Fruit fly (Drosophila melanogaster): ENCODE data around the gene Thor.
A peak's percentile ranks its signal among the peaks of the same experiment; 100 is the strongest.

Gene Thor

dm6 chr2L:3478034-3478880 is at the start of gene Thor:
Gene Thor (plus strand): TSS chr2L:3478434.
- peak; percentile 61 for TF ChIP-seq noc (tag; optimal IDR thresholded peaks at IDR 0.05)

DNA sequence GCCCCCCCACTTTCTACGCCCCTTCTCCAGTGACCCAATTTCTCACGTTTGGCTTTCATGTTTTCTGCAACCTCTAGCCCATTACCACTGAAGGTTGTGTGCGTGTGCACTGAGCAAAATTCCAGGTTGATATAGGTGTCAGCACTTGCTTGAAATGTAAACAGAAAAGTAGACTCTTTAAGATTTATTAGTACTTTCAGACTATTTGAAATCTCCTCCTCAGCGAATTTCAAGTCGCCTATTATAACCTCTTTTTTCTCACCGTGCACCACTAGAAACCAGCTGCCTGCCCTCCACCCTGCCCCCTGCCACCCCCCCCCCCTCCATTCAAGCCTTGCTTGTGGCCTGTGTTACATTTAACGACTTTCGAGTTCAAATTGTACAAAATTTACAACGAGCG is 43.1 kb upstream of the Thor start:
- TF ChIP-seq noc (tag; optimal IDR thresholded peaks at IDR 0.05) = no peak

DNA sequence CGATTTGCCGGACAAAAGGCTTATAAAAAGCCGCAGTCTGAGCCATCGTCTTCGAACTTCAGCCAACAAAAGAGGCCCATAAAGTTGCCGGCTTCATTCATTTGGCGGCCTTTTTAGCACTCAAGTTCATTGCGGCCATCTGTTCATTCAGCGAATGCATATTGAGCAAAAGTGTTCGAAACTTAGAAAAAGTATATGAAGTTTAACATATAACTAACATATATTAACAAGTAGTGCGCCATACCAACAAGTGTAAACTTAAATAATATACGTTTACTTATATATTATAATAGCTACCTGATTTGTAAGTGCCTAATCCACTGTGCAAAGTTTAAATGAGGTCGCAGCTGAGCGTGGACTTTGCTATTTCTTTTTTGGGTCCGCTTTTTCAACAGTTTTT is 41.9 kb upstream of the Thor start:
- TF ChIP-seq noc (tag; optimal IDR thresholded peaks at IDR 0.05) = no peak

DNA sequence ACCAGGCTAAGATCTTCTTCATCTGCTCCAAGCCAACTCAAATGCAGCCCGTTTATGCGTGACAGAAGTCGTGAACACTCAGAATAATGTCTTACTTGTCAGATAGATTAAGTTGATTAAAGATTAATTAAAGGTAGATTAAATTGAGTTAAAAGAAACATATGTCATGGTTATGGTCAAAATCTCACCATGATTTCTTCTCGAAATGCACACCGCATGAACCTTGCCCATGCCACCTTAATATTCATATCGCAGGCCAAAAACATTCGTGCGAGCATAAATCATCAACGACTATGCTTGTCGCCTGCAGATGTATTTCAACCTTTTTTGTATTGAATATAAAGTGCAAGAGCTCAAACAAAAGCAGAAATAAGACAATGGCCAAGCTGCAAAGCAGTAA is 41.2 kb upstream of the Thor start:
- TF ChIP-seq noc (tag; optimal IDR thresholded peaks at IDR 0.05) = no peak

dm6 chr2L:3438078-3438477 is 40.2 kb upstream of the Thor start:
- no peak for TF ChIP-seq noc (tag; optimal IDR thresholded peaks at IDR 0.05)

DNA sequence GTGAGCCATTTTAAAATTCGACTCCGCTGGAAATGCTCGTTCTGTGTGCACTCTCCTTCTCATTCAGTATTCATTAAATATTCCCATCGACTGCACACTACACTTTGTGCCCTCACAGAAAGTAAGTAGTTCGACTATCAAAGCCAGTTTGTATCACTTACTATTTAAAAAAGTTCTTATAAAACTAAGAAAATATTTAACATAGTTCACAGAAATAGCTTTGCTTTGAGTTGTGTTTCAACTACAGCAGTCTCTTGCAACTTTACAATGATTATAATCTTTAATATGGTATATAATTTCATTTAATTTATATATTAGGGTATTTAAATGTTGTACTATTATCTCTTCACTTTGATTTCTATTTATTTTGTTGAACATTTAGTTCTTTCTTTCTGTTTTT is 38.7 kb upstream of the Thor start:
- TF ChIP-seq noc (tag; optimal IDR thresholded peaks at IDR 0.05) = no peak

DNA sequence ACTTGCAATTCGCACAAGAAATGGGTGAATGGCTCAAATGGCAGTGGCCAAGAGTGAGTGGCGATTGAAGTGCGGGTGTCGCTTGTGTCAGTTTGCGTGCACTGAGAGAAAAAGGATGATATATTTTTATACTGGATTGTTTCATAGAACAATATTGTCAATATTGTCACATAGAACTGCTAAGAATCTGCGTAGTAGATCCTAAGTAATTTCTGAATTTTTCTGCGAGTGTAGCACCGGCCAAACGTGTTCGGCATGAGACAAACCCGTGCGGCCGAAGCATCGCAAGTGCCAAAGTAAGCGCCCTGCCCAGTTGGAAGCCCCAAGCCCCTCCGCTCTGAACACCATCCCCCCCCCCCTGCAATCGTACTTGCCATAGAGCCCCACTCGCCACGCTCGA is 37.9 kb upstream of the Thor start:
- TF ChIP-seq noc (tag; optimal IDR thresholded peaks at IDR 0.05) = no peak

dm6 chr2L:3441158-3441557 is 37.1 kb upstream of the Thor start:
- TF ChIP-seq noc (tag; optimal IDR thresholded peaks at IDR 0.05) = no peak

dm6 chr2L:3441673-3442072 is 36.6 kb upstream of the Thor start:
- no peak for TF ChIP-seq noc (tag; optimal IDR thresholded peaks at IDR 0.05)

dm6 chr2L:3444789-3445188 is 33.4 kb upstream of the Thor start:
- TF ChIP-seq noc (tag; optimal IDR thresholded peaks at IDR 0.05) = no peak

DNA sequence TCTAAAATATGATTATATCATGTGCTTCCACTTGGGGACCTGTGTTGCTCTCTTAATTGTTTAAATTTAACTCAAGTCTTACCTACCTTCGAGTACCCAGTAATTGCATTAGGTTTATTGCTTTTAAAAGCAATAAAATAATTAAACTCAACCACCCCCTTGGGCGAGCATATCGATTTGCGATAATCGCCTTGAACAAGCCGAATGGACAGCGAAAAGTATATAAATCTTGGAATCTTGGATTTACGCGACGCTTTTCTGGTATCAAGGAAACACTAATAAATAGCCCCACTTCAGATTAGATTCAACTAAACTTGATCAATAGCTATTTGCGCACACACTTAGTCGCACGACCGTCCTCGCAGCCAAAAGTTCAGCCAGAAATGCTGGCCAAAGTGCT is 32.6 kb upstream of the Thor start, which contains the start of gene CG2772:
TSS of gene CG2772 (plus strand) at position 338 of the 400 bp plus-strand sequence.
- TF ChIP-seq noc (tag; optimal IDR thresholded peaks at IDR 0.05) = peak; percentile 53

DNA sequence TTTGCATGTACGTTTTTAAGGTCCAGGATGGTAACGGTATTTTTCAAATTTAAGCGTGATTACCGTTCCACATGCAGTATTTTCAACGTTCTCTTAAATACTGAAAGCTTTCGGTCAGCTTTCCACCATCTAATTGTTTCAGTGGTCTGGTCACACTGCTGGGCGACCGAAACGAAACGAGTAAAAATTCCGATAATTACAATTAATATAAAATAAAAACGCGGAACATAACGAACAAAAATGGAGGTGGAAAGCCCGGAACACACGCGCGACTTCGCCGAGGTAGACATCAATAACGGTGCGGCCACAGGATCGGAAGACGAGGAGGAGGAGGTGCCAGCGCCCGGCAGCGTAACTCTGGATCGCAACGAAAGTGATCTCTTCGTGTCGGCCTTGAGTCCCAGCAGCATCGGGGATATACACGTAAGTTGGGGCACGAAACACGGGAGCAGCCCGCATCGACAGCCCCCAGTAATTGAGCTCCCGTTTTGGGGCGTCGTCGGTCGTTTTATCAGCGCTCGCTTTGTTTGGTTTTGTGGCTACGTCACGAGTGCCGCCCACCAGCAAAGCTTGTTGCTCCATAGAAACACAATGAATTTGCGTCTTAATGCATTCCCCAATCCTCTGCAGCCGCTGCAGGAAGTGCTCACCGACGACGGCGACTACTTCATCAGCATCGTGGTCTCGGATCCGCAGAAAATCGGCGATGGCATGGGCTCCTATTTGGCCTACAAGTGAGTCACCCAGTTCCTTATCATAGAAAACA is 28.5 kb upstream of the Thor start, which contains the start of gene Snx1:
TSS of gene Snx1 (plus strand) at position 129 of the 766 bp plus-strand sequence.
- TF ChIP-seq noc (tag; optimal IDR thresholded peaks at IDR 0.05) = no peak

DNA sequence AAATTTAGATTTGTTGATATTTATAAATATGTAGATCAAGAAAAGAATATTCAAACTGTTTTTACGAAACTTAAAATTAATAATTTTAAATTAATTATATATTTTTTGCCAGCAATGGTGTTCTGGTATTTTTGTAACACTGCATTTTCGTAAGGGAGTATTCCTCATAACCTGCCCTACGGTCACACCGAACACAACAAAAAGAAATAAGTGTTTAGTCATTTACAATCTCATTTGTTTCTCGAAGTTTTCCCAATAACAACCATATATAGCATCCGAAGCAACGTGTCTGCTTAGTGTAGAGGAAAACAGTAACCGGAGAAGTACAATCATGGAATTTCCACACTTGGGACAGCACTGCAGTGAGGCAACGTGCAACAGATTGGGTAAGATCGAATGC is 25.9 kb upstream of the Thor start, which contains the start of gene CG12795:
TSS of gene CG12795 (plus strand) at position 181 of the 400 bp plus-strand sequence.
- no peak for TF ChIP-seq noc (tag; optimal IDR thresholded peaks at IDR 0.05)

DNA sequence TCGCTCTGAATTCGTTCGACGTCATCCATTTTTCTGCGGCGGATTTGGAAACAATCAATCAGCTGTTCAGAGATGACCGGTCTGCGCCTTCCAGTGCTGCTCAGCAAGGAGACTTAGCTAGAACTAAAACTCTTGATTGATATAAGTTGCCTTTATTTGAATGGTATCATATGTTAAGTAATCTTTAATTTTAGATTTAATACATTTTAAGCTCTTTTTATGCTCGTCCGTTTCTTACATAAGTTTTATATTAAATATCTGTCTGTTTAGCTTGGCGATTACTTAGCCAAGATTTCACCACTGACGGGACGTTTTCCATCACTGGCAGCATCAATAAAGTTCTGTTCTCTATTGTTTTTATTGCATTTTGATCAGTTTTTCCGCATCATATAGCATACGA is 21.2 kb upstream of the Thor start, which contains the start of the genes Cog3 and Sec5:
TSS of gene Cog3 (minus strand) at position 58 of the 400 bp plus-strand sequence.
TSS of gene Sec5 (plus strand) at position 296 of the 400 bp plus-strand sequence.
- TF ChIP-seq noc (tag; optimal IDR thresholded peaks at IDR 0.05) = no peak

dm6 chr2L:3461760-3462159 is 16.5 kb upstream of the Thor start, which contains the start of gene CG3246:
Gene CG3246 (minus strand): TSS chr2L:3461952.
- TF ChIP-seq noc (tag; optimal IDR thresholded peaks at IDR 0.05) = peak; percentile 60

dm6 chr2L:3465426-3465825 is 12.8 kb upstream of the Thor start:
- no peak for TF ChIP-seq noc (tag; optimal IDR thresholded peaks at IDR 0.05)
